Worm (Caenorhabditis elegans): Measurements from ENCODE around the gene eif-3.D.

DNA sequence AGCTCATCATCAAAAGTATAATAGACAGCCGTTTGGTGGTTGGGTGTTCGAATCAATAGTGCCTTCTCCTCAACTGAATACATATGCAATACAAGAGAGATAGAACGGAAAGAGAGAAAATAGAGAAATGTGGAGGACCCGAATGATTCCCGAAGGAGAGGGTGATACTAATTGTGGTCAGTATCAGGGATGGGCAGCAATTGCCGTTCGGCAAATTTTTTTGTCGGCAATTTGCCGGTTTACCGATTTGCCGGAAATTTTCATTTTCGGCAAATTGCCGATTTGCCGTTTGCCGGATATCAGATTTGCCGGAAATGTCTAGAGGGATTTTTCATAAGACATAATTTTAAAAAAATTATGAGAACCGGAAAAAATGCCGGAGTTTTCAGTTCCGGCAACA is 40.9 kb upstream of the eif-3.D start, which contains the start of gene F59B2.9:
- TF ChIP-seq ceh-9 (tag; optimal IDR thresholded peaks at IDR 0.05) (no peak), unc-86 (tag; optimal IDR thresholded peaks at IDR 0.05) (no peak), ets-4 (tag; optimal IDR thresholded peaks at IDR 0.05) (no peak), dmd-4 (tag; optimal IDR thresholded peaks at IDR 0.05; ENCODE audit: borderline replicate concordance) (no peak), tbx-7 (tag; optimal IDR thresholded peaks at IDR 0.05) (no peak), pqm-1 (tag; optimal IDR thresholded peaks at IDR 0.05) (no peak), pros-1 (tag; optimal IDR thresholded peaks at IDR 0.05) (no peak), ama-1 (optimal IDR thresholded peaks at IDR 0.05) (no peak), ceh-19 (GFP tag; optimal IDR thresholded peaks at IDR 0.05) (no peak), lim-6 (tag; optimal IDR thresholded peaks at IDR 0.05) (no peak), fkh-6 (tag; optimal IDR thresholded peaks at IDR 0.05) (no peak), ceh-30 (tag; optimal IDR thresholded peaks at IDR 0.05) (no peak), elt-4 (tag; optimal IDR thresholded peaks at IDR 0.05) (no peak), unc-42 (tag; optimal IDR thresholded peaks at IDR 0.05) (no peak)

All from whole organism, late embryonic.